Fruit fly (Drosophila melanogaster): ENCODE data around the gene Naa20B.

DNA sequence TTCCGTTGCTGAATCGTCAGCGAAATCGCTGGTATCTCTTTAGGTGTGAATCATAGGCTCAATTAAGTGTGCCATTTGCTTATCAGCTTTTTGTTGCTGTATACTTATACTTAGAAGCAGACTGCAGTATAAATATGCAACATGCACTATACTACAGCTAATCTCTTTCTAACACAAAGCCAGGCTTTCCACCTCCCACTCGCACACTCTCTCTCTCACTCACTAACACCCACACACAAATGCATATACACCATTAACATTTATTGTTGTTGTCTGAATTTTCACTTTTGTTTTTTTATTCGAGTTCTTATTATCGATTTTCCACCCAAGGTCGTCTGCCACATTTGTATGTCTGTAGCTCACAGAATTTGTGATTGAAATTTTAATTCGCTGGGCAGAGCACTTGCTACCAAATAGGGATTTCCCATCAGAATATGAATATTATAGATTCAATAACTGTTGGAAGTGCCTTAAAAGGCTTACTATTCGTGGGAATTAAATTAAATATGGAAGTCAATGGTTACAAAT, 39.5 kb downstream of the Naa20B start:
- no peak for TF ChIP-seq gsb-n (tag; optimal IDR thresholded peaks at IDR 0.05)
- no peak for TF ChIP-seq Aef1 (GFP tag; IDR thresholded peaks at IDR 0.05)
- TF ChIP-seq usp (GFP tag; optimal IDR thresholded peaks at IDR 0.05) = no peak

All from whole organism, embryonic.